Fruit fly (Drosophila melanogaster): ENCODE measurements around the gene CG12236.

- no peak for TF ChIP-seq CTCF (optimal IDR thresholded peaks at IDR 0.05)
- TF ChIP-seq CG8478 (optimal IDR thresholded peaks at IDR 0.05), result no peak
Observed at dm6 chrX:5941824-5942223, 33.9 kb downstream of the CG12236 start.
